Fruit fly (Drosophila melanogaster) whole organism, embryonic: ENCODE data around the gene CG32712.

Source experiments
- Antp ChIP-seq: fragments of 200-800 bp; sonication (Bioruptor generic); optimal IDR thresholded peaks from 3 replicates; lab custom pipeline; 2016; ENCODE audit warnings: missing biosample characterization, missing genetic modification characterization
- Asciz ChIP-seq: fragments of 200-800 bp; sonication (Bioruptor generic); optimal IDR thresholded peaks from 2 replicates; lab custom pipeline; 2017; ENCODE audit warnings: missing biosample characterization, mild to moderate bottlenecking, missing genetic modification characterization, missing genetic modification reagents
- Awh ChIP-seq: fragments of 200-800 bp; sonication (Bioruptor generic); IDR thresholded peaks from 2 replicates; pipeline ENCODE4, ENCODE4 v1.3.6; 2022; ENCODE audit warnings: missing biosample characterization, missing genetic modification characterization
- Bdp1 ChIP-seq: fragments of 200-800 bp; sonication (Bioruptor generic); optimal IDR thresholded peaks from 3 replicates; lab custom pipeline; 2016; ENCODE audit warnings: missing biosample characterization, missing genetic modification characterization
- CG10462 ChIP-seq: fragments of 200-800 bp; sonication (Bioruptor generic); optimal IDR thresholded peaks from 2 replicates; lab custom pipeline; 2016; ENCODE audit warnings: missing biosample characterization, missing genetic modification characterization
- CG12071 ChIP-seq: fragments of 200-800 bp; sonication (Bioruptor generic); optimal IDR thresholded peaks from 3 replicates; lab custom pipeline; 2018; ENCODE audit warnings: missing biosample characterization, mild to moderate bottlenecking, missing genetic modification characterization
- CG12104 ChIP-seq: fragments of 200-800 bp; sonication (Bioruptor generic); optimal IDR thresholded peaks from 3 replicates; lab custom pipeline; 2016; ENCODE audit warnings: missing biosample characterization, missing genetic modification characterization
- CG14667 ChIP-seq: fragments of 200-800 bp; sonication (Bioruptor generic); IDR thresholded peaks from 2 replicates; pipeline ENCODE4 v1.3.6; 2022; ENCODE audit warnings: missing biosample characterization, missing genetic modification characterization
- CG17359 ChIP-seq: fragments of 200-800 bp; sonication (Bioruptor generic); optimal IDR thresholded peaks from 3 replicates; lab custom pipeline; 2018; ENCODE audit warnings: missing biosample characterization, mild to moderate bottlenecking, missing genetic modification characterization, moderate library complexity
- CG17568 ChIP-seq: fragments of 200-800 bp; sonication (Bioruptor generic); optimal IDR thresholded peaks from 2 replicates; lab custom pipeline; 2018; ENCODE audit warnings: missing biosample characterization, mild to moderate bottlenecking, missing genetic modification characterization, moderate library complexity
- CG2129 ChIP-seq: fragments of 200-800 bp; sonication (Bioruptor generic); IDR thresholded peaks from 2 replicates; pipeline ENCODE4 v1.3.6; 2022; ENCODE audit warnings: missing biosample characterization, missing genetic modification characterization; ENCODE audit not compliant: partially characterized antibody
- CG32772 ChIP-seq: fragments of 200-800 bp; sonication (Bioruptor generic); IDR thresholded peaks from 2 replicates; pipeline ENCODE4 v1.3.6; 2022; ENCODE audit warnings: missing biosample characterization, missing genetic modification characterization
- CG34224 ChIP-seq: fragments of 200-800 bp; sonication (Bioruptor generic); IDR thresholded peaks from 3 replicates; pipeline ENCODE4 v1.3.6; 2022; ENCODE audit warnings: missing biosample characterization, missing genetic modification characterization; ENCODE audit not compliant: partially characterized antibody
- CG5180 ChIP-seq: fragments of 200-800 bp; sonication (Bioruptor generic); optimal IDR thresholded peaks from 3 replicates; lab custom pipeline; 2017; ENCODE audit warnings: missing biosample characterization, missing genetic modification characterization, mild to moderate bottlenecking, moderate library complexity, missing genetic modification reagents
- CG6791 ChIP-seq: fragments of 200-800 bp; sonication (Bioruptor generic); IDR thresholded peaks from 3 replicates; pipeline ENCODE4 v1.3.6; 2022; ENCODE audit warnings: missing biosample characterization, missing genetic modification characterization; ENCODE audit not compliant: partially characterized antibody
- CG7839 ChIP-seq: fragments of 200-800 bp; sonication (Bioruptor generic); optimal IDR thresholded peaks from 3 replicates; lab custom pipeline; 2018; ENCODE audit warnings: missing biosample characterization, mild to moderate bottlenecking, missing genetic modification characterization, moderate library complexity
- CG8290 ChIP-seq, 3 experiments: fragments of 200-800 bp; sonication (Bioruptor generic); optimal IDR thresholded peaks; 2 replicates each; lab custom pipeline; 2016 to 2019; ENCODE audit warnings: missing biosample characterization in 3 of 3, missing genetic modification characterization in 3 of 3, mild to moderate bottlenecking in 2 of 3, moderate library complexity in 1 of 3
- CG9817 ChIP-seq: fragments of 200-800 bp; sonication (Bioruptor generic); optimal IDR thresholded peaks from 2 replicates; lab custom pipeline; 2018; ENCODE audit warnings: missing biosample characterization, mild to moderate bottlenecking, missing genetic modification characterization, moderate library complexity
- HHEX ChIP-seq: fragments of 200-800 bp; sonication (Bioruptor generic); optimal IDR thresholded peaks from 3 replicates; lab custom pipeline; 2017; ENCODE audit warnings: missing biosample characterization, mild to moderate bottlenecking, missing genetic modification characterization, missing genetic modification reagents
- HLH4C ChIP-seq: fragments of 200-800 bp; sonication (Bioruptor generic); IDR thresholded peaks from 3 replicates; pipeline ENCODE4 v1.3.6; 2022; ENCODE audit warnings: missing biosample characterization, missing genetic modification characterization; ENCODE audit not compliant: partially characterized antibody
- HLH54F ChIP-seq: fragments of 200-800 bp; sonication (Bioruptor generic); optimal IDR thresholded peaks from 3 replicates; lab custom pipeline; 2016; ENCODE audit warnings: missing biosample characterization, missing genetic modification characterization
- Hey ChIP-seq: fragments of 200-800 bp; sonication (Bioruptor generic); optimal IDR thresholded peaks from 3 replicates; lab custom pipeline; 2018; ENCODE audit warnings: missing biosample characterization, mild to moderate bottlenecking, missing genetic modification characterization
- HmgD ChIP-seq: fragments of 200-800 bp; sonication (Bioruptor generic); optimal IDR thresholded peaks from 3 replicates; lab custom pipeline; 2016; ENCODE audit warnings: missing biosample characterization, missing genetic modification characterization
- Kr ChIP-seq: fragments of 200-800 bp; sonication (Bioruptor generic); optimal IDR thresholded peaks from 2 replicates; lab custom pipeline; 2017; ENCODE audit warnings: missing biosample characterization, mild to moderate bottlenecking, missing genetic modification characterization
- Lpt ChIP-seq: fragments of >200 bp; optimal IDR thresholded peaks from 2 replicates; lab custom pipeline; 2018; ENCODE audit warnings: missing biosample characterization, missing genetic modification characterization
- Nf-YA ChIP-seq: fragments of 200-800 bp; sonication (Bioruptor generic); IDR thresholded peaks from 2 replicates; pipeline ENCODE4 v1.3.6; 2022; ENCODE audit warnings: missing biosample characterization, missing genetic modification characterization
- Sin3A ChIP-seq: fragments of >200 bp; optimal IDR thresholded peaks from 2 replicates; lab custom pipeline; 2018
- Six4 ChIP-seq: fragments of 200-800 bp; sonication (Bioruptor generic); optimal IDR thresholded peaks from 2 replicates; lab custom pipeline; 2016; ENCODE audit warnings: missing biosample characterization, missing genetic modification characterization
- Usf ChIP-seq: fragments of 200-800 bp; sonication (Bioruptor generic); optimal IDR thresholded peaks from 2 replicates; lab custom pipeline; 2017; ENCODE audit warnings: missing genotype, missing biosample characterization, missing genetic modification characterization
- ap ChIP-seq: fragments of 200-800 bp; sonication (Bioruptor generic); IDR thresholded peaks from 2 replicates; pipeline ENCODE4 v1.3.6; 2022; ENCODE audit warnings: missing biosample characterization, missing genetic modification characterization
- bbx ChIP-seq: fragments of 200-800 bp; sonication (Bioruptor generic); IDR thresholded peaks from 2 replicates; pipeline ENCODE4 v1.3.6; 2022; ENCODE audit warnings: missing biosample characterization, missing genetic modification characterization; ENCODE audit not compliant: partially characterized antibody
- br ChIP-seq: fragments of >200 bp; optimal IDR thresholded peaks from 2 replicates; lab custom pipeline; 2017
- cg ChIP-seq: fragments of 200-800 bp; sonication (Bioruptor generic); optimal IDR thresholded peaks from 3 replicates; lab custom pipeline; 2019; ENCODE audit warnings: missing biosample characterization, mild to moderate bottlenecking, missing genetic modification characterization, moderate library complexity
- crc ChIP-seq: fragments of 200-800 bp; sonication (Bioruptor generic); optimal IDR thresholded peaks from 2 replicates; lab custom pipeline; 2016; ENCODE audit warnings: missing biosample characterization, missing genetic modification characterization
- crol ChIP-seq: fragments of 200-800 bp; sonication (Bioruptor generic); IDR thresholded peaks from 2 replicates; pipeline ENCODE4 v1.3.6; 2022; ENCODE audit warnings: missing biosample characterization, missing genetic modification characterization
- crp ChIP-seq, 2 experiments: fragments of 200-800 bp; sonication (Bioruptor generic); optimal IDR thresholded peaks; 2 replicates in 1 of 2; 3 replicates in 1 of 2; lab custom pipeline; 2017; ENCODE audit warnings: missing biosample characterization in 2 of 2, missing genetic modification characterization in 2 of 2, mild to moderate bottlenecking in 1 of 2, moderate library complexity in 1 of 2
- dmrt99B ChIP-seq: fragments of 200-800 bp; sonication (Bioruptor generic); optimal IDR thresholded peaks from 2 replicates; lab custom pipeline; 2018; ENCODE audit warnings: missing biosample characterization, mild to moderate bottlenecking, missing genetic modification characterization, moderate library complexity
- hbn ChIP-seq: fragments of 200-800 bp; sonication (Bioruptor generic); IDR thresholded peaks from 2 replicates; pipeline ENCODE4 v1.3.6; 2022; ENCODE audit warnings: missing biosample characterization, missing genetic modification characterization; ENCODE audit not compliant: partially characterized antibody
- lmd ChIP-seq: fragments of 200-800 bp; sonication (Bioruptor generic); IDR thresholded peaks from 2 replicates; pipeline ENCODE4 v1.3.6; 2022; ENCODE audit warnings: missing biosample characterization, missing genetic modification characterization
- mam ChIP-seq: fragments of 200-800 bp; sonication (Bioruptor generic); optimal IDR thresholded peaks from 3 replicates; lab custom pipeline; 2016; ENCODE audit warnings: missing biosample characterization, missing genetic modification characterization
- nmo ChIP-seq: fragments of 200-800 bp; sonication (Bioruptor generic); optimal IDR thresholded peaks from 2 replicates; lab custom pipeline; 2018; ENCODE audit warnings: missing biosample characterization, mild to moderate bottlenecking, missing genetic modification characterization, moderate library complexity
- prd ChIP-seq, 3 experiments: fragments of >200 bp in 2 of 3; fragments of 200-800 bp in 1 of 3; sonication (Bioruptor generic) in 1 of 3; optimal IDR thresholded peaks in 2 of 3; IDR thresholded peaks in 1 of 3; 2 replicates in 2 of 3; 3 replicates in 1 of 3; pipeline versions ENCODE4 v1.3.6 to Lab custom; 2017 to 2022; ENCODE audit warnings: missing biosample characterization in 1 of 3, missing genetic modification characterization in 1 of 3
- slp2 ChIP-seq: fragments of 200-800 bp; sonication (Bioruptor generic); optimal IDR thresholded peaks from 2 replicates; lab custom pipeline; 2016; ENCODE audit warnings: missing biosample characterization, missing genetic modification characterization
- sr ChIP-seq: fragments of 200-800 bp; sonication (Bioruptor generic); IDR thresholded peaks from 3 replicates; pipeline ENCODE4 v1.3.6; 2022; ENCODE audit warnings: missing biosample characterization, missing genetic modification characterization
- stc ChIP-seq: fragments of 200-800 bp; sonication (Bioruptor generic); IDR thresholded peaks from 2 replicates; pipeline ENCODE4 v1.3.6; 2022; ENCODE audit warnings: missing biosample characterization, missing genetic modification characterization
- tio ChIP-seq: fragments of 200-800 bp; sonication (Bioruptor generic); optimal IDR thresholded peaks from 2 replicates; lab custom pipeline; 2017; ENCODE audit warnings: missing biosample characterization, missing genetic modification characterization, inconsistent platforms
- unc-4 ChIP-seq: fragments of 200-800 bp; sonication (Bioruptor generic); IDR thresholded peaks from 2 replicates; pipeline ENCODE4 v1.3.6; 2022; ENCODE audit warnings: missing biosample characterization, missing genetic modification characterization; ENCODE audit not compliant: partially characterized antibody
- zen2 ChIP-seq: fragments of 200-800 bp; sonication (Bioruptor generic); IDR thresholded peaks from 3 replicates; pipeline ENCODE4 v1.3.6; 2022; ENCODE audit warnings: missing biosample characterization, missing genetic modification characterization; ENCODE audit not compliant: partially characterized antibody

The CG32712 gene

DNA sequence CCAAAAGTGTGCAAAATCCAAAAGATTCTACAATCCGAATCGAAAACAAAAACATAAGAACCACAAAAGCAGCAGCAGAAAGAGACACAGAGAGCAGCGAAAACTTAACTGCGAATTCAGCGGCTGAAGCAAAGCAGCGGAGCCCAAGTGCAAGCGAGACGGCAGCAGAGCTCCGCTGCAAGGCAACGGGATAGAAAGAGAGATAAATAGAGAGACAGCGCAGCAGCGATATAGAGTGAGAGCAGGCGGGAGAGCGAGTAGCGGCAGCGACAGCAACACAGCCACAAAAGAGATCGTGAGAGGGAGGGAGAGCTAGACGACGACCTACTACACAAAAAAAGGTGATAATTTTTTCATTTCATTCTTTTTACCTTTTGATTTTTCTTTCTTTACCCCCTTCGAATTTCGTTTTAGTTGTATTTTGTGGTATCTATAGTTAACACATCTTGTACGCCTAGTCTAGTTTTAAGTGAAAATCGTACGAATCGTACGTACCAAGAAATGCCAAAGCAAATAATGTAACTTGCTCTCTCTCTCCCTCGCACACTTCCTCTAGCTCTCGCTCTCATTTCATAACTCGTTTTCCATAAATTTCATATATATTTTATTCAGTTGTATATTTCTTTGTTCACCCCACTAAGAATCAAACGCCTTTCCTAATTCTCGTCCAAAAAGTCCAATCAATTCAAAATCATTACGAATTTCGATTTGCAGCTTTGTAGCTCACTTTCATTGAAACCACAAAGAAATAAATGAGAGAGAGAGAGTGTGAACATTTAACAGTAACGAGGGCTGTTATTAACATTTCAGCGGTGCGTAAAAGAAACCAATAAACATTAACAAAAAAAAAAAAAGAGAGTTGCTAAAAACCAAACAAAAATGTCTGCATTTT is 23.0 kb downstream of the CG32712 start (continued):
- TF ChIP-seq ap (no peak), CG8290 (GFP tag; optimal IDR thresholded peaks at IDR 0.05; lab: Kevin White, UChicago) (no peak), CG8290 (tag; optimal IDR thresholded peaks at IDR 0.05; lab: Kevin White, UChicago) (peak in 1 of 2 experiments; percentile 7), Antp (GFP tag; lab: Kevin White, UChicago) (no peak), Nf-YA (GFP tag; lab: Robert Waterston, UW) (no peak), CG7839 (tag; lab: Kevin White, UChicago) (no peak), CG9817 (tag; lab: Kevin White, UChicago) (no peak), br (lab: Kevin White, UChicago) (no peak), Bdp1 (GFP tag; lab: Kevin White, UChicago) (no peak), nmo (GFP tag; lab: Kevin White, UChicago) (no peak), Sin3A (lab: Kevin White, UChicago) (no peak), Six4 (no peak), mam (GFP tag; lab: Kevin White, UChicago) (no peak), dmrt99B (tag; lab: Kevin White, UChicago) (no peak), stc (GFP tag; lab: Robert Waterston, UW) (no peak), HmgD (GFP tag; lab: Kevin White, UChicago) (peak; percentile 9), Kr (no peak), CG34224 (GFP tag; lab: Robert Waterston, UW) (no peak), CG6791 (GFP tag; lab: Robert Waterston, UW) (no peak), unc-4 (GFP tag; lab: Robert Waterston, UW) (no peak), zen2 (GFP tag; lab: Robert Waterston, UW) (no peak), CG32772 (no peak), CG2129 (GFP tag; lab: Robert Waterston, UW) (no peak), hbn (no peak), CG17359 (tag; lab: Kevin White, UChicago) (no peak), cg (GFP tag; lab: Kevin White, UChicago) (no peak), CG12071 (GFP tag; lab: Kevin White, UChicago) (no peak), HLH54F (GFP tag; lab: Kevin White, UChicago) (no peak), CG12104 (no peak), CG10462 (GFP tag; lab: Kevin White, UChicago) (no peak), Lpt (GFP tag; lab: Kevin White, UChicago) (no peak), slp2 (no peak), crp (GFP tag; optimal IDR thresholded peaks at IDR 0.05; lab: Kevin White, UChicago) (no peak), CG5180 (no peak), sr (GFP tag; lab: Robert Waterston, UW) (peak; percentile 10; the same call in 1 of the 3 replicates), CG17568 (peak; percentile 6), prd (optimal IDR thresholded peaks at IDR 0.05; lab: Kevin White, UChicago) (no peak), prd (GFP tag; IDR thresholded peaks at IDR 0.05; lab: Robert Waterston, UW) (no peak), lmd (GFP tag; lab: Robert Waterston, UW) (no peak), HHEX (no peak), Awh (no peak), tio (no peak), Asciz (no peak), CG14667 (no peak), crc (GFP tag; lab: Kevin White, UChicago) (no peak), Hey (tag; lab: Kevin White, UChicago) (no peak), Usf (no peak), crol (GFP tag; lab: Robert Waterston, UW) (no peak), bbx (no peak), HLH4C (GFP tag; lab: Robert Waterston, UW) (no peak)
